Fruit fly (Drosophila melanogaster) whole organism, embryonic: Measurements from ENCODE around the gene uncNacbeta.

Experiments used
- Atf6 ChIP-seq: fragments of 200-800 bp; sonication (Bioruptor generic); IDR thresholded peaks from 2 replicates; pipeline ENCODE4 v1.3.6; 2022; ENCODE audit warnings: missing biosample characterization, missing genetic modification characterization
- BtbVII ChIP-seq: fragments of 200-800 bp; sonication (Bioruptor generic); optimal IDR thresholded peaks from 3 replicates; lab custom pipeline; 2017; ENCODE audit warnings: missing biosample characterization, mild to moderate bottlenecking, missing genetic modification characterization
- Bteb2 ChIP-seq: fragments of 200-800 bp; sonication (Bioruptor generic); optimal IDR thresholded peaks from 2 replicates; lab custom pipeline; 2016; ENCODE audit warnings: missing biosample characterization, missing genetic modification characterization
- CG10267 ChIP-seq: fragments of 200-800 bp; sonication (Bioruptor generic); optimal IDR thresholded peaks from 2 replicates; lab custom pipeline; 2018; ENCODE audit warnings: missing biosample characterization, mild to moderate bottlenecking, missing genetic modification characterization, moderate library complexity
- CG10366 ChIP-seq: fragments of 200-800 bp; sonication (Bioruptor generic); IDR thresholded peaks from 2 replicates; pipeline ENCODE4 v1.3.6; 2022; ENCODE audit warnings: missing biosample characterization, missing genetic modification characterization
- CG11085 ChIP-seq: fragments of 200-800 bp; sonication (Bioruptor generic); IDR thresholded peaks from 2 replicates; pipeline ENCODE4 v1.3.6; 2022; ENCODE audit warnings: missing biosample characterization, missing genetic modification characterization
- CG12071 ChIP-seq: fragments of 200-800 bp; sonication (Bioruptor generic); optimal IDR thresholded peaks from 3 replicates; lab custom pipeline; 2018; ENCODE audit warnings: missing biosample characterization, mild to moderate bottlenecking, missing genetic modification characterization
- CG13424 ChIP-seq: fragments of 200-800 bp; sonication (Bioruptor generic); optimal IDR thresholded peaks from 2 replicates; lab custom pipeline; 2019; ENCODE audit warnings: missing biosample characterization, mild to moderate bottlenecking, missing genetic modification characterization, moderate library complexity
- CG15479 ChIP-seq: fragments of 200-800 bp; sonication (Bioruptor generic); optimal IDR thresholded peaks from 3 replicates; lab custom pipeline; 2019; ENCODE audit warnings: missing biosample characterization, mild to moderate bottlenecking, missing genetic modification characterization, moderate library complexity
- CG16813 ChIP-seq: fragments of 200-800 bp; sonication (Bioruptor generic); IDR thresholded peaks from 3 replicates; pipeline ENCODE4 v1.3.6; 2022; ENCODE audit warnings: missing biosample characterization, missing genetic modification characterization; ENCODE audit not compliant: partially characterized antibody
- CG16863 ChIP-seq: fragments of 200-800 bp; sonication (Bioruptor generic); optimal IDR thresholded peaks from 3 replicates; lab custom pipeline; 2016; ENCODE audit warnings: missing biosample characterization, missing genetic modification characterization
- CG17612 ChIP-seq: fragments of 200-800 bp; sonication (Bioruptor generic); IDR thresholded peaks from 2 replicates; pipeline ENCODE4 v1.3.6; 2022; ENCODE audit warnings: missing biosample characterization, missing genetic modification characterization
- CG18262 ChIP-seq: fragments of 200-800 bp; optimal IDR thresholded peaks from 3 replicates; lab custom pipeline; 2019; ENCODE audit warnings: missing biosample characterization, mild to moderate bottlenecking, missing genetic modification characterization, moderate library complexity
- CG2712 ChIP-seq: fragments of 200-800 bp; optimal IDR thresholded peaks from 3 replicates; lab custom pipeline; 2019; ENCODE audit warnings: missing biosample characterization, mild to moderate bottlenecking, missing genetic modification characterization, moderate library complexity
- CG34224 ChIP-seq: fragments of 200-800 bp; sonication (Bioruptor generic); IDR thresholded peaks from 3 replicates; pipeline ENCODE4 v1.3.6; 2022; ENCODE audit warnings: missing biosample characterization, missing genetic modification characterization; ENCODE audit not compliant: partially characterized antibody
- CG3726 ChIP-seq: fragments of 200-800 bp; sonication (Bioruptor generic); IDR thresholded peaks from 3 replicates; pipeline ENCODE4, ENCODE4 v1.3.6; 2022; ENCODE audit warnings: missing biosample characterization, missing genetic modification characterization
- CG4328 ChIP-seq: fragments of 200-800 bp; sonication (Bioruptor generic); optimal IDR thresholded peaks from 3 replicates; lab custom pipeline; 2017; ENCODE audit warnings: missing biosample characterization, missing genetic modification reagents, missing genetic modification characterization
- CG6813 ChIP-seq: fragments of 200-800 bp; sonication (Bioruptor generic); optimal IDR thresholded peaks from 2 replicates; lab custom pipeline; 2017; ENCODE audit warnings: missing biosample characterization, missing genetic modification characterization, mild to moderate bottlenecking, moderate library complexity, missing genetic modification reagents
- CG7271 ChIP-seq: fragments of 200-800 bp; sonication (Bioruptor generic); optimal IDR thresholded peaks from 2 replicates; lab custom pipeline; 2018; ENCODE audit warnings: missing biosample characterization, mild to moderate bottlenecking, missing genetic modification characterization, moderate library complexity
- CG8478 ChIP-seq: fragments of >200 bp; optimal IDR thresholded peaks from 2 replicates; lab custom pipeline; 2018
- MTF-1 ChIP-seq: fragments of 200-800 bp; sonication (Bioruptor generic); optimal IDR thresholded peaks from 2 replicates; lab custom pipeline; 2018; ENCODE audit warnings: missing biosample characterization, mild to moderate bottlenecking, missing genetic modification characterization, borderline replicate concordance
- Nf-YA ChIP-seq: fragments of 200-800 bp; sonication (Bioruptor generic); IDR thresholded peaks from 2 replicates; pipeline ENCODE4 v1.3.6; 2022; ENCODE audit warnings: missing biosample characterization, missing genetic modification characterization
- Scr ChIP-seq: fragments of 200-800 bp; sonication (Bioruptor generic); IDR thresholded peaks from 2 replicates; pipeline ENCODE4 v1.3.6; 2022; ENCODE audit warnings: missing biosample characterization, missing genetic modification characterization; ENCODE audit not compliant: partially characterized antibody
- Sin3A ChIP-seq: fragments of >200 bp; optimal IDR thresholded peaks from 2 replicates; lab custom pipeline; 2018
- Sox100B ChIP-seq: fragments of 200-800 bp; sonication (Bioruptor generic); optimal IDR thresholded peaks from 3 replicates; lab custom pipeline; 2018; ENCODE audit warnings: missing biosample characterization, mild to moderate bottlenecking, missing genetic modification characterization
- Usf ChIP-seq: fragments of 200-800 bp; sonication (Bioruptor generic); optimal IDR thresholded peaks from 2 replicates; lab custom pipeline; 2017; ENCODE audit warnings: missing genotype, missing biosample characterization, missing genetic modification characterization
- amos ChIP-seq: fragments of 200-800 bp; sonication (Bioruptor generic); IDR thresholded peaks from 2 replicates; pipeline ENCODE4 v1.3.6; 2022; ENCODE audit warnings: missing biosample characterization, missing genetic modification characterization; ENCODE audit not compliant: partially characterized antibody
- dan ChIP-seq: fragments of 200-800 bp; sonication (Bioruptor generic); IDR thresholded peaks from 2 replicates; pipeline ENCODE4 v1.3.6; 2022; ENCODE audit warnings: missing biosample characterization, missing genetic modification characterization
- fd64A ChIP-seq: fragments of 200-800 bp; sonication (Bioruptor generic); optimal IDR thresholded peaks from 3 replicates; lab custom pipeline; 2018; ENCODE audit warnings: missing biosample characterization, mild to moderate bottlenecking, missing genetic modification characterization
- fd96Cb ChIP-seq: fragments of 200-800 bp; sonication (Bioruptor generic); optimal IDR thresholded peaks from 2 replicates; lab custom pipeline; 2018; ENCODE audit warnings: missing biosample characterization, mild to moderate bottlenecking, missing genetic modification characterization, moderate library complexity
- ftz-f1 ChIP-seq: fragments of 200-800 bp; sonication (Bioruptor generic); optimal IDR thresholded peaks from 2 replicates; lab custom pipeline; 2016; ENCODE audit warnings: missing biosample characterization, missing genetic modification characterization
- fu2 ChIP-seq: fragments of 200-800 bp; sonication (Bioruptor generic); optimal IDR thresholded peaks from 2 replicates; lab custom pipeline; 2016; ENCODE audit warnings: missing biosample characterization, missing genetic modification characterization
- ham ChIP-seq: fragments of 200-800 bp; sonication (Bioruptor generic); IDR thresholded peaks from 2 replicates; pipeline ENCODE4 v1.3.6; 2022; ENCODE audit warnings: missing biosample characterization, missing genetic modification characterization
- hb ChIP-seq: fragments of 200-800 bp; sonication (Bioruptor generic); IDR thresholded peaks from 3 replicates; pipeline ENCODE4 v1.3.6; 2022; ENCODE audit warnings: missing biosample characterization, missing genetic modification characterization; ENCODE audit not compliant: partially characterized antibody
- hbn ChIP-seq: fragments of 200-800 bp; sonication (Bioruptor generic); IDR thresholded peaks from 2 replicates; pipeline ENCODE4 v1.3.6; 2022; ENCODE audit warnings: missing biosample characterization, missing genetic modification characterization; ENCODE audit not compliant: partially characterized antibody
- insv ChIP-seq, 2 experiments: fragments of 200-800 bp; sonication (Bioruptor generic); optimal IDR thresholded peaks; 3 replicates each; lab custom pipeline; 2016 to 2018; ENCODE audit warnings: missing biosample characterization in 2 of 2, missing genetic modification characterization in 2 of 2
- ken ChIP-seq: fragments of 200-800 bp; sonication (Bioruptor generic); IDR thresholded peaks from 3 replicates; pipeline ENCODE4 v1.3.6; 2022; ENCODE audit warnings: missing biosample characterization, missing genetic modification characterization
- lilli ChIP-seq: fragments of 200-800 bp; sonication (Bioruptor generic); optimal IDR thresholded peaks from 3 replicates; lab custom pipeline; 2016; ENCODE audit warnings: missing biosample characterization, missing genetic modification characterization
- maf-S ChIP-seq: fragments of 200-800 bp; sonication (Bioruptor generic); optimal IDR thresholded peaks from 2 replicates; lab custom pipeline; 2016; ENCODE audit warnings: missing biosample characterization, missing genetic modification characterization
- oc ChIP-seq: fragments of 200-800 bp; sonication (Bioruptor generic); optimal IDR thresholded peaks from 2 replicates; lab custom pipeline; 2018; ENCODE audit warnings: missing biosample characterization, mild to moderate bottlenecking, missing genetic modification characterization, moderate library complexity
- prd ChIP-seq, 3 experiments: fragments of >200 bp in 2 of 3; fragments of 200-800 bp in 1 of 3; sonication (Bioruptor generic) in 1 of 3; optimal IDR thresholded peaks in 2 of 3; IDR thresholded peaks in 1 of 3; 2 replicates in 2 of 3; 3 replicates in 1 of 3; pipeline versions ENCODE4 v1.3.6 to Lab custom; 2017 to 2022; ENCODE audit warnings: missing biosample characterization in 1 of 3, missing genetic modification characterization in 1 of 3
- sd ChIP-seq: fragments of 200-800 bp; sonication (Bioruptor generic); optimal IDR thresholded peaks from 3 replicates; lab custom pipeline; 2018; ENCODE audit warnings: missing biosample characterization, mild to moderate bottlenecking, missing genetic modification characterization, moderate library complexity
- sens ChIP-seq: fragments of 200-800 bp; sonication (Bioruptor generic); peaks from one replicate; lab custom pipeline; 2016; ENCODE audit warnings: missing biosample characterization, missing genetic modification characterization
- sim ChIP-seq: fragments of 200-800 bp; sonication (Bioruptor generic); IDR thresholded peaks from 2 replicates; pipeline ENCODE4 v1.3.6; 2022; ENCODE audit warnings: missing biosample characterization, missing genetic modification characterization
- sob ChIP-seq: fragments of 200-800 bp; sonication (Bioruptor generic); IDR thresholded peaks from 2 replicates; pipeline ENCODE4 v1.3.6; 2022; ENCODE audit warnings: missing biosample characterization, missing genetic modification characterization
- tll ChIP-seq, 2 experiments: fragments of 200-800 bp in 1 of 2; fragments of >200 bp in 1 of 2; sonication (Bioruptor generic) in 1 of 2; optimal IDR thresholded peaks; 2 replicates each; lab custom pipeline; 2017 to 2019; ENCODE audit warnings: missing biosample characterization in 2 of 2, missing genetic modification characterization in 2 of 2, mild to moderate bottlenecking in 1 of 2, moderate library complexity in 1 of 2
- wor ChIP-seq: fragments of 200-800 bp; sonication (Bioruptor generic); IDR thresholded peaks from 2 replicates; pipeline ENCODE4 v1.3.6; 2022; ENCODE audit warnings: missing biosample characterization, missing genetic modification characterization
- zen ChIP-seq: fragments of 200-800 bp; sonication (Bioruptor generic); optimal IDR thresholded peaks from 3 replicates; lab custom pipeline; 2018; ENCODE audit warnings: missing biosample characterization, mild to moderate bottlenecking, missing genetic modification characterization, moderate library complexity

The uncNacbeta gene

dm6 chr2L:518620-518913, 45.1 kb downstream of the uncNacbeta start:
- no peak for TF ChIP-seq Usf (GFP tag; lab: Kevin White, UChicago)
- peak; percentile 86 for TF ChIP-seq CG15479 (GFP tag; lab: Kevin White, UChicago)
- TF ChIP-seq zen: peak; percentile 90
- TF ChIP-seq CG2712 (tag; lab: Kevin White, UChicago): no peak
- TF ChIP-seq Scr: no peak
- TF ChIP-seq CG6813 (GFP tag; lab: Kevin White, UChicago): no peak
- TF ChIP-seq fu2 (GFP tag; lab: Kevin White, UChicago): no peak

dm6 chr2L:517911-518619, 45.6 kb downstream of the uncNacbeta start:
- no peak for TF ChIP-seq CG4328 (GFP tag; lab: Kevin White, UChicago)
- TF ChIP-seq hb (GFP tag; lab: Robert Waterston, UW): no peak
- no peak for TF ChIP-seq fd96Cb (tag; lab: Kevin White, UChicago)
- TF ChIP-seq CG8478 (lab: Kevin White, UChicago): no peak
- no peak for TF ChIP-seq ftz-f1 (GFP tag; lab: Kevin White, UChicago)
- no peak for TF ChIP-seq amos
- no peak for TF ChIP-seq oc (tag; lab: Kevin White, UChicago)
- no peak for TF ChIP-seq prd (optimal IDR thresholded peaks at IDR 0.05; lab: Kevin White, UChicago)
- peak; percentile 36; the same call in 1 of the 3 replicates for TF ChIP-seq prd (GFP tag; IDR thresholded peaks at IDR 0.05; lab: Robert Waterston, UW)
- TF ChIP-seq CG7271 (tag; lab: Kevin White, UChicago): peak; percentile 77
- TF ChIP-seq fd64A (GFP tag; lab: Kevin White, UChicago): no peak
- TF ChIP-seq CG17612 (GFP tag; lab: Robert Waterston, UW): no peak
- no peak for TF ChIP-seq CG3726 (GFP tag; lab: Robert Waterston, UW)
- TF ChIP-seq dan (GFP tag; lab: Robert Waterston, UW): no peak
- no peak for TF ChIP-seq CG11085
- no peak for TF ChIP-seq CG16813 (GFP tag; lab: Robert Waterston, UW)
- TF ChIP-seq Sox100B (GFP tag; lab: Kevin White, UChicago): no peak
- no peak for TF ChIP-seq wor (GFP tag; lab: Robert Waterston, UW)
- no peak for TF ChIP-seq BtbVII (GFP tag; lab: Kevin White, UChicago)
- TF ChIP-seq sd (tag; lab: Kevin White, UChicago): no peak
- no peak for TF ChIP-seq MTF-1
- no peak for TF ChIP-seq sens
- no peak for TF ChIP-seq maf-S (GFP tag; lab: Kevin White, UChicago)
- no peak for TF ChIP-seq insv (GFP tag; optimal IDR thresholded peaks at IDR 0.05; lab: Kevin White, UChicago)
- TF ChIP-seq Atf6 (GFP tag; lab: Robert Waterston, UW): no peak
- TF ChIP-seq CG16863 (GFP tag; lab: Kevin White, UChicago): no peak
- no peak for TF ChIP-seq CG13424 (tag; lab: Kevin White, UChicago)
- TF ChIP-seq Usf (GFP tag; lab: Kevin White, UChicago): no peak
- no peak for TF ChIP-seq Nf-YA (GFP tag; lab: Robert Waterston, UW)
- no peak for TF ChIP-seq Bteb2 (GFP tag; lab: Kevin White, UChicago)
- peak; percentile 97 for TF ChIP-seq CG15479 (GFP tag; lab: Kevin White, UChicago)
- TF ChIP-seq CG18262 (tag; lab: Kevin White, UChicago): no peak
- no peak for TF ChIP-seq hbn (GFP tag; lab: Robert Waterston, UW)
- TF ChIP-seq ken (GFP tag; lab: Robert Waterston, UW): no peak
- no peak for TF ChIP-seq CG10366 (GFP tag; lab: Robert Waterston, UW)
- TF ChIP-seq CG12071: no peak
- no peak for TF ChIP-seq ham
- TF ChIP-seq lilli (GFP tag; lab: Kevin White, UChicago): no peak
- TF ChIP-seq CG34224 (GFP tag; lab: Robert Waterston, UW): no peak
- no peak for TF ChIP-seq CG6813 (GFP tag; lab: Kevin White, UChicago)
- no peak for TF ChIP-seq sob (GFP tag; lab: Robert Waterston, UW)
- no peak for TF ChIP-seq sim (GFP tag; lab: Robert Waterston, UW)
- peak; percentile 99 for TF ChIP-seq zen
- peak in 1 of 2 experiments; percentile 93 for TF ChIP-seq tll (GFP tag; optimal IDR thresholded peaks at IDR 0.05; lab: Kevin White, UChicago)
- no peak for TF ChIP-seq CG10267 (tag; lab: Kevin White, UChicago)
- no peak for TF ChIP-seq Sin3A (lab: Kevin White, UChicago)
